Fruit fly (Drosophila melanogaster): ENCODE results near the gene Sk2.

Gene Sk2

dm6 chr3L:3046325-3047156 lies at the start of gene Sk2, which contains the start of gene scramb2:
Gene Sk2, plus strand, starts transcription at chr3L:3047087.
Gene scramb2, minus strand, starts transcription at chr3L:3046812.
- TF ChIP-seq noc (tag; optimal IDR thresholded peaks at IDR 0.05), result peak; percentile 93

dm6 chr3L:3001445-3001844 lies 45.4 kb upstream of the Sk2 start, which contains the start of gene FMRFaR:
Gene FMRFaR, plus strand, starts transcription at chr3L:3001716.
- no peak for TF ChIP-seq noc (tag; optimal IDR thresholded peaks at IDR 0.05)

- no peak for TF ChIP-seq noc (tag; optimal IDR thresholded peaks at IDR 0.05)
These were observed 33.4 kb upstream of the Sk2 start for dm6 chr3L:3013496-3013895.

- TF ChIP-seq noc (tag; optimal IDR thresholded peaks at IDR 0.05), result no peak
These were observed 30.9 kb upstream of the Sk2 start, which contains the start of gene CG32488 for dm6 chr3L:3015969-3016368. Gene CG32488, minus strand, starts transcription at chr3L:3016069.

- no peak for TF ChIP-seq noc (tag; optimal IDR thresholded peaks at IDR 0.05)
These were observed 29.7 kb upstream of the Sk2 start, which contains the start of gene CG32487 for dm6 chr3L:3017156-3017555. Gene CG32487, minus strand, starts transcription at chr3L:3017256.

- TF ChIP-seq noc (tag; optimal IDR thresholded peaks at IDR 0.05), result no peak
These were observed 20.5 kb upstream of the Sk2 start, which contains the start of gene aly for dm6 chr3L:3026421-3026820. Gene aly, minus strand, starts transcription at chr3L:3026521.

- TF ChIP-seq noc (tag; optimal IDR thresholded peaks at IDR 0.05), result no peak
These were observed 11.9 kb upstream of the Sk2 start, which contains the start of gene CG2162 for dm6 chr3L:3034779-3035643. Gene CG2162, plus strand, starts transcription at chr3L:3035196.

- peak; percentile 95 for TF ChIP-seq noc (tag; optimal IDR thresholded peaks at IDR 0.05)
These were observed 10.9 kb upstream of the Sk2 start for dm6 chr3L:3035769-3036583.

- no peak for TF ChIP-seq noc (tag; optimal IDR thresholded peaks at IDR 0.05)
These were observed 9.8 kb upstream of the Sk2 start for dm6 chr3L:3036951-3037586.

- peak; percentile 22 for TF ChIP-seq noc (tag; optimal IDR thresholded peaks at IDR 0.05)
These were observed 8.9 kb upstream of the Sk2 start for dm6 chr3L:3037822-3038563.

dm6 chr3L:3042150-3043049 lies 4.5 kb upstream of the Sk2 start, which contains the start of gene Prx4:
Gene Prx4, plus strand, starts transcription at chr3L:3042359.
- peak; percentile 82 for TF ChIP-seq noc (tag; optimal IDR thresholded peaks at IDR 0.05)

dm6 chr3L:3045256-3045743 lies 1.6 kb upstream of the Sk2 start:
- TF ChIP-seq noc (tag; optimal IDR thresholded peaks at IDR 0.05), result peak; percentile 73

dm6 chr3L:3048647-3049046 lies 1.8 kb downstream of the Sk2 start:
- TF ChIP-seq noc (tag; optimal IDR thresholded peaks at IDR 0.05), result no peak
